Worm (Caenorhabditis elegans) whole organism, young adult: ENCODE data around the gene str-229.

Experiments used
- Y79H2A.3 ChIP-seq: fragments of 200-800 bp; sonication (Bioruptor generic); conservative IDR thresholded peaks from 2 replicates; pipeline ENCODE4 v1.3.6; 2022; ENCODE audit warnings: missing genetic modification reagents, missing genetic modification characterization, missing compliant biosample characterization
- ama-1 ChIP-seq, 3 experiments: fragments of 150-350 bp in 1 of 3; sonication (generic microtip) in 2 of 3; optimal IDR thresholded peaks; 2 replicates each; lab custom pipeline; 2014 to 2018; ENCODE audit warnings: missing biosample characterization in 2 of 3, missing genetic modification characterization in 2 of 3, missing genetic modification reagents in 2 of 3
- dpff-1 ChIP-seq: sonication (generic microtip); optimal IDR thresholded peaks from 2 replicates; lab custom pipeline; 2017; ENCODE audit warnings: mild to moderate bottlenecking, missing genetic modification characterization, missing compliant biosample characterization
- madf-6 ChIP-seq: fragments of 200-800 bp; sonication (Bioruptor generic); IDR thresholded peaks from 2 replicates; pipeline ENCODE4 v1.3.6; 2022; ENCODE audit warnings: missing genetic modification reagents, missing genetic modification characterization, missing compliant biosample characterization
- unc-130 ChIP-seq: sonication (generic microtip); optimal IDR thresholded peaks from 2 replicates; lab custom pipeline; 2016; ENCODE audit warnings: missing genetic modification reagents, missing genetic modification characterization, missing compliant biosample characterization
- unc-62 ChIP-seq: fragments of 150-350 bp; optimal IDR thresholded peaks from 2 replicates; lab custom pipeline; 2014; ENCODE audit warnings: missing biosample characterization, missing genetic modification reagents, missing genetic modification characterization

- TF ChIP-seq unc-62 (GFP tag; lab: Kevin White, UChicago) (no peak), dpff-1 (tag; lab: Kevin White, UChicago) (no peak), unc-130 (GFP tag; lab: Kevin White, UChicago) (no peak), ama-1 (optimal IDR thresholded peaks at IDR 0.05; lab: Kevin White, UChicago) (no peak), ama-1 (GFP tag; optimal IDR thresholded peaks at IDR 0.05; lab: Kevin White, UChicago) (no peak), madf-6 (no peak), Y79H2A.3 (GFP tag; lab: Robert Waterston, UW) (no peak)
These were observed 3.5 kb upstream of the str-229 start, which contains the start of gene nhr-156 for ce11 chrV:3905841-3906240.
